Fruit fly (Drosophila melanogaster) whole organism: Measurements from ENCODE around the gene CG1640.

Experiments used
- CG8478 ChIP-seq: fragments of >200 bp; optimal IDR thresholded peaks from 2 replicates; lab custom pipeline; 2018; ENCODE audit warnings: inconsistent platforms
- Dll ChIP-seq: fragments of >200 bp; optimal IDR thresholded peaks from 2 replicates; lab custom pipeline; 2017
- pan ChIP-seq: fragments of >200 bp; optimal IDR thresholded peaks from 2 replicates; lab custom pipeline; 2017
- usp ChIP-seq: fragments of >200 bp; optimal IDR thresholded peaks from 2 replicates; lab custom pipeline; 2017; ENCODE audit warnings: missing biosample characterization, missing genetic modification characterization, mixed read lengths

DNA sequence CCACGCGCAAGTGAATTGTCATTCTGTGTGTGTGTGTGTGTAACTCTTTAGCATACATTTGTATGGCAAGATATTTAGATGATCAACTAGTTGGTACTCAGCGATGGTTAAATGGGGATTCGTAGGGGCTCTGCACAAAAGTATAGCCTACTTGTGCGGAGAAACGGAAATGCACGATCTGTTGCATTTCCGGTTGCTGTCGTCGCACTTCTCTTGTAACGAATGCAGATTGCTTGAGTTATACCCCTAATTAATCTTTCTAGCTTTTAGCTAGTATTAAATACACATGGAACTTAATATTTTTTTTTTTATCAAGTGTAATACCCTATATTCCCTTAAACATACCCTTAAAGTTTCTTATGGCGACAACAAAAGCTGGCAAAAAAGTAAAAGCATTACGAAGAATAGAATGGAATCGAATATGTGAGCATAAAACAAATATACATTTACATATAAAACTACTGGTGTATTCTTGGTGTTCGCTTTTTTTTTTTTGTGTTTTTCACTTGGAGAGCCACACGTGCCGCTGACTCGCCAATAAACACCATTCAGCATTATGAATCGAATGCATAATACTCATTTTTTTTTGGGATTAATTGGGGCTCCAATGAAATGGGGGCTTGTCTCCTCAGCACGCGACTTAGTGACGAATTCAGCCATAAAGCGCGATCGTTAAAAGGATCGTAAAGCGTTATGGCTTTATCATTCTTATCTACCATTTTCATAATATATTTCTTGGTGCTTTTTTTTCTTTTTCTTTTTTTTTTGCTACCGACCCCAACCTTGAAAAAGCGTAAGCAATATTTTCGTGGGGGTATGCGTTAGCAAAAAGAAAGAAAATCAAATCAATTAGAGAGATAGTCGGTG lies 21.0 kb downstream of the CG1640 start:
- TF ChIP-seq usp = no peak
- TF ChIP-seq pan (lab: Kevin White, UChicago) = no peak
- no peak for TF ChIP-seq CG8478 (lab: Kevin White, UChicago)
- no peak for TF ChIP-seq Dll (lab: Kevin White, UChicago)
